Fruit fly (Drosophila melanogaster) whole organism, embryonic: ENCODE measurements around the gene Shc.
A peak's percentile ranks its signal among the peaks of the same experiment; 100 is the strongest.

ENCODE experiments used
- Antp ChIP-seq: fragments of 200-800 bp; sonication (Bioruptor generic); optimal IDR thresholded peaks from 3 replicates; lab custom pipeline; 2016; ENCODE audit warnings: missing biosample characterization, missing genetic modification characterization
- B-H1 ChIP-seq: fragments of 200-800 bp; sonication (Bioruptor generic); IDR thresholded peaks from 3 replicates; pipeline ENCODE4 v1.3.6; 2022; ENCODE audit warnings: missing biosample characterization, missing genetic modification characterization
- B-H2 ChIP-seq: fragments of 200-800 bp; sonication (Bioruptor generic); optimal IDR thresholded peaks from 2 replicates; lab custom pipeline; 2018; ENCODE audit warnings: missing biosample characterization, mild to moderate bottlenecking, missing genetic modification characterization
- BtbVII ChIP-seq: fragments of 200-800 bp; sonication (Bioruptor generic); optimal IDR thresholded peaks from 3 replicates; lab custom pipeline; 2017; ENCODE audit warnings: missing biosample characterization, mild to moderate bottlenecking, missing genetic modification characterization
- CG10366 ChIP-seq: fragments of 200-800 bp; sonication (Bioruptor generic); IDR thresholded peaks from 2 replicates; pipeline ENCODE4 v1.3.6; 2022; ENCODE audit warnings: missing biosample characterization, missing genetic modification characterization
- CG10543 ChIP-seq: fragments of 200-800 bp; sonication (Bioruptor generic); optimal IDR thresholded peaks from 3 replicates; lab custom pipeline; 2017; ENCODE audit warnings: missing biosample characterization, mild to moderate bottlenecking, missing genetic modification characterization, moderate library complexity
- CG10565 ChIP-seq: fragments of 200-800 bp; sonication (Bioruptor generic); optimal IDR thresholded peaks from 3 replicates; lab custom pipeline; 2016; ENCODE audit warnings: missing biosample characterization, mild to moderate bottlenecking, missing genetic modification characterization
- CG11696 ChIP-seq: fragments of 200-800 bp; sonication (Bioruptor generic); IDR thresholded peaks from 2 replicates; pipeline ENCODE4 v1.3.6; 2022; ENCODE audit warnings: missing biosample characterization, missing genetic modification characterization
- CG13624 ChIP-seq: fragments of 200-800 bp; sonication (Bioruptor generic); optimal IDR thresholded peaks from 2 replicates; lab custom pipeline; 2016; ENCODE audit warnings: missing biosample characterization, missing genetic modification characterization
- CG13775 ChIP-seq: fragments of 200-800 bp; sonication (Bioruptor generic); optimal IDR thresholded peaks from 3 replicates; lab custom pipeline; 2017; ENCODE audit warnings: missing biosample characterization, mild to moderate bottlenecking, missing genetic modification characterization
- CG15514 ChIP-seq: fragments of 200-800 bp; sonication (Bioruptor generic); optimal IDR thresholded peaks from 3 replicates; lab custom pipeline; 2017; ENCODE audit warnings: missing biosample characterization, missing genetic modification characterization, mild to moderate bottlenecking, moderate library complexity, missing genetic modification reagents
- CG17829 ChIP-seq: fragments of 200-800 bp; optimal IDR thresholded peaks from 2 replicates; lab custom pipeline; 2019; ENCODE audit warnings: missing biosample characterization, mild to moderate bottlenecking, missing genetic modification characterization, moderate library complexity
- CG2202 ChIP-seq: fragments of 200-800 bp; sonication (Bioruptor generic); optimal IDR thresholded peaks from 2 replicates; lab custom pipeline; 2018; ENCODE audit warnings: missing biosample characterization, mild to moderate bottlenecking, missing genetic modification characterization
- CG30431 ChIP-seq: fragments of 200-800 bp; sonication (Bioruptor generic); optimal IDR thresholded peaks from 2 replicates; lab custom pipeline; 2017; ENCODE audit warnings: missing biosample characterization, missing genetic modification characterization
- CG3065 ChIP-seq: fragments of 200-800 bp; sonication (Bioruptor generic); optimal IDR thresholded peaks from 2 replicates; lab custom pipeline; 2016; ENCODE audit warnings: missing biosample characterization, missing genetic modification characterization
- CG3838 ChIP-seq: fragments of 200-800 bp; sonication (Bioruptor generic); optimal IDR thresholded peaks from 3 replicates; lab custom pipeline; 2016; ENCODE audit warnings: missing biosample characterization, missing genetic modification characterization
- CG4328 ChIP-seq: fragments of 200-800 bp; sonication (Bioruptor generic); optimal IDR thresholded peaks from 3 replicates; lab custom pipeline; 2017; ENCODE audit warnings: missing biosample characterization, missing genetic modification reagents, missing genetic modification characterization
- CG6175 ChIP-seq: fragments of 200-800 bp; sonication (Bioruptor generic); IDR thresholded peaks from 3 replicates; pipeline ENCODE4 v1.3.6; 2022; ENCODE audit warnings: missing biosample characterization, missing genetic modification characterization
- CG7786 ChIP-seq: fragments of 200-800 bp; sonication (Bioruptor generic); optimal IDR thresholded peaks from 2 replicates; lab custom pipeline; 2016; ENCODE audit warnings: missing biosample characterization, missing genetic modification characterization
- CG7987 ChIP-seq: fragments of 200-800 bp; sonication (Bioruptor generic); optimal IDR thresholded peaks from 2 replicates; lab custom pipeline; 2018; ENCODE audit warnings: missing biosample characterization, mild to moderate bottlenecking, missing genetic modification characterization, moderate library complexity
- CrebB ChIP-seq: fragments of 200-800 bp; sonication (Bioruptor generic); optimal IDR thresholded peaks from 3 replicates; lab custom pipeline; 2018; ENCODE audit warnings: missing biosample characterization, mild to moderate bottlenecking, missing genetic modification characterization
- Dbx ChIP-seq: fragments of 200-800 bp; sonication (Bioruptor generic); IDR thresholded peaks from 3 replicates; pipeline ENCODE4 v1.3.6; 2022; ENCODE audit warnings: missing biosample characterization, missing genetic modification characterization
- Dp ChIP-seq: fragments of 200-800 bp; sonication (Bioruptor generic); optimal IDR thresholded peaks from 2 replicates; lab custom pipeline; 2018; ENCODE audit warnings: missing biosample characterization, mild to moderate bottlenecking, missing genetic modification characterization, moderate library complexity
- Eip74EF ChIP-seq, 2 experiments: fragments of 200-800 bp in 1 of 2; fragments of >200 bp in 1 of 2; sonication (Bioruptor generic) in 1 of 2; optimal IDR thresholded peaks; 2 replicates each; lab custom pipeline; 2017 to 2019; ENCODE audit warnings: missing biosample characterization in 2 of 2, missing genetic modification characterization in 2 of 2, mild to moderate bottlenecking in 1 of 2, moderate library complexity in 1 of 2
- NFAT ChIP-seq: fragments of 200-800 bp; sonication (Bioruptor generic); IDR thresholded peaks from 2 replicates; pipeline ENCODE4 v1.3.6; 2022; ENCODE audit warnings: missing biosample characterization, missing genetic modification characterization
- Opbp ChIP-seq: fragments of 200-800 bp; sonication (Bioruptor generic); IDR thresholded peaks from 3 replicates; pipeline ENCODE4 v1.3.6; 2022; ENCODE audit warnings: missing biosample characterization, missing genetic modification characterization; ENCODE audit not compliant: partially characterized antibody
- Scr ChIP-seq: fragments of 200-800 bp; sonication (Bioruptor generic); IDR thresholded peaks from 2 replicates; pipeline ENCODE4 v1.3.6; 2022; ENCODE audit warnings: missing biosample characterization, missing genetic modification characterization; ENCODE audit not compliant: partially characterized antibody
- Side ChIP-seq: fragments of 200-800 bp; sonication (Bioruptor generic); optimal IDR thresholded peaks from 2 replicates; lab custom pipeline; 2016; ENCODE audit warnings: missing biosample characterization, missing genetic modification characterization
- Xrp1 ChIP-seq: fragments of 200-800 bp; sonication (Bioruptor generic); IDR thresholded peaks from 2 replicates; pipeline ENCODE4 v1.3.6; 2022; ENCODE audit warnings: missing biosample characterization, missing genetic modification characterization
- az2 ChIP-seq: fragments of 200-800 bp; sonication (Bioruptor generic); optimal IDR thresholded peaks from 3 replicates; lab custom pipeline; 2016; ENCODE audit warnings: missing biosample characterization, missing genetic modification characterization
- btn ChIP-seq: fragments of 200-800 bp; sonication (Bioruptor generic); optimal IDR thresholded peaks from 2 replicates; lab custom pipeline; 2016; ENCODE audit warnings: missing biosample characterization, missing genetic modification characterization
- danr ChIP-seq: fragments of 200-800 bp; sonication (Bioruptor generic); IDR thresholded peaks from 2 replicates; pipeline ENCODE4 v1.3.6; 2022; ENCODE audit warnings: missing biosample characterization, missing genetic modification characterization
- dmrt11E ChIP-seq: fragments of 200-800 bp; sonication (Bioruptor generic); optimal IDR thresholded peaks from 3 replicates; lab custom pipeline; 2018; ENCODE audit warnings: missing biosample characterization, mild to moderate bottlenecking, missing genetic modification characterization, moderate library complexity
- esg ChIP-seq: fragments of 200-800 bp; sonication (Bioruptor generic); conservative IDR thresholded peaks from 2 replicates; pipeline ENCODE4 v1.3.6; 2022; ENCODE audit warnings: missing biosample characterization, missing genetic modification characterization
- eve ChIP-seq, 2 experiments: fragments of >200 bp; optimal IDR thresholded peaks; 2 replicates each; lab custom pipeline; 2017; ENCODE audit warnings: missing biosample characterization in 2 of 2, missing genetic modification characterization in 2 of 2
- gce ChIP-seq: fragments of 200-800 bp; sonication (Bioruptor generic); IDR thresholded peaks from 3 replicates; pipeline ENCODE4 v1.3.6; 2022; ENCODE audit warnings: missing biosample characterization, missing genetic modification characterization
- grn ChIP-seq: fragments of 200-800 bp; sonication (Bioruptor generic); optimal IDR thresholded peaks from 3 replicates; lab custom pipeline; 2017; ENCODE audit warnings: missing biosample characterization, missing genetic modification characterization
- jigr1 ChIP-seq: fragments of 200-800 bp; sonication (Bioruptor generic); IDR thresholded peaks from 3 replicates; pipeline ENCODE4 v1.3.6; 2022; ENCODE audit warnings: missing biosample characterization, missing genetic modification characterization
- lab ChIP-seq: fragments of 200-800 bp; sonication (Bioruptor generic); optimal IDR thresholded peaks from 3 replicates; lab custom pipeline; 2017; ENCODE audit warnings: missing biosample characterization, missing genetic modification characterization, mild to moderate bottlenecking, moderate library complexity, missing genetic modification reagents
- lov ChIP-seq, 2 experiments: fragments of 200-800 bp in 1 of 2; fragments of >200 bp in 1 of 2; sonication (Bioruptor generic) in 1 of 2; IDR thresholded peaks in 1 of 2; optimal IDR thresholded peaks in 1 of 2; 2 replicates in 1 of 2; 3 replicates in 1 of 2; pipeline versions ENCODE4 v1.3.6 to Lab custom; 2017 to 2022; ENCODE audit warnings: missing biosample characterization in 1 of 2, missing genetic modification characterization in 1 of 2
- luna ChIP-seq: fragments of 200-800 bp; sonication (Bioruptor generic); optimal IDR thresholded peaks from 2 replicates; lab custom pipeline; 2016; ENCODE audit warnings: missing biosample characterization, missing genetic modification characterization
- nerfin-2 ChIP-seq: fragments of 200-800 bp; sonication (Bioruptor generic); IDR thresholded peaks from 2 replicates; pipeline ENCODE4 v1.3.6; 2022; ENCODE audit warnings: missing biosample characterization, missing genetic modification characterization; ENCODE audit not compliant: partially characterized antibody
- pan ChIP-seq, 4 experiments: fragments of >200 bp in 3 of 4; fragments of 200-800 bp in 1 of 4; sonication (Bioruptor generic) in 1 of 4; optimal IDR thresholded peaks in 3 of 4; IDR thresholded peaks in 1 of 4; 2 replicates each; pipeline versions ENCODE4 v1.3.6 to Lab custom; 2017 to 2022; ENCODE audit warnings: missing biosample characterization in 2 of 4, missing genetic modification characterization in 2 of 4, mixed read lengths in 1 of 4
- ro ChIP-seq: fragments of 200-800 bp; sonication (Bioruptor generic); IDR thresholded peaks from 2 replicates; pipeline ENCODE4 v1.3.6; 2022; ENCODE audit warnings: missing biosample characterization, missing genetic modification characterization
- sc ChIP-seq, 3 experiments: fragments of >200 bp in 2 of 3; fragments of 200-800 bp in 1 of 3; sonication (Bioruptor generic) in 1 of 3; optimal IDR thresholded peaks; 2 replicates in 2 of 3; 3 replicates in 1 of 3; lab custom pipeline; 2017; ENCODE audit warnings: mild to moderate bottlenecking in 1 of 3, missing biosample characterization in 1 of 3, missing genetic modification characterization in 1 of 3, missing genetic modification reagents in 1 of 3
- slbo ChIP-seq: fragments of 200-800 bp; sonication (Bioruptor generic); IDR thresholded peaks from 2 replicates; pipeline ENCODE4 v1.3.6; 2022; ENCODE audit warnings: missing biosample characterization, missing genetic modification characterization
- stwl ChIP-seq: fragments of 200-800 bp; sonication (Bioruptor generic); optimal IDR thresholded peaks from 3 replicates; lab custom pipeline; 2018; ENCODE audit warnings: missing biosample characterization, mild to moderate bottlenecking, missing genetic modification characterization, moderate library complexity
- tgo ChIP-seq: fragments of 200-800 bp; sonication (Bioruptor generic); IDR thresholded peaks from 3 replicates; pipeline ENCODE4 v1.3.6; 2022; ENCODE audit warnings: missing biosample characterization, missing genetic modification characterization

The Shc gene

dm6 chr3L:9457619-9458092 lies 30.8 kb downstream of the Shc start, which contains the start of gene CG3437 (continued):
- peak; percentile 80 for TF ChIP-seq stwl
- peak; percentile 99 for TF ChIP-seq gce (GFP tag; lab: Robert Waterston, UW)
- TF ChIP-seq CG17829 (tag; lab: Kevin White, UChicago) = peak; percentile 96
- no peak for TF ChIP-seq nerfin-2 (GFP tag; lab: Robert Waterston, UW)
- no peak for TF ChIP-seq sc (optimal IDR thresholded peaks at IDR 0.05; lab: Kevin White, UChicago)
- TF ChIP-seq sc (GFP tag; optimal IDR thresholded peaks at IDR 0.05; lab: Kevin White, UChicago) = peak; percentile 96
- peak; percentile 96 for TF ChIP-seq CG3838 (GFP tag; lab: Kevin White, UChicago)
- TF ChIP-seq CG13775 = peak; percentile 98
- TF ChIP-seq Dbx (GFP tag; lab: Robert Waterston, UW) = peak; percentile 99
- peak; percentile 99 for TF ChIP-seq B-H2 (GFP tag; lab: Kevin White, UChicago)
- peak; percentile 96 for TF ChIP-seq CG11696
- TF ChIP-seq btn (GFP tag; lab: Kevin White, UChicago) = peak; percentile 97
- TF ChIP-seq lab (GFP tag; lab: Kevin White, UChicago) = peak; percentile 100
- TF ChIP-seq CG7987 (GFP tag; lab: Kevin White, UChicago) = peak; percentile 97
- TF ChIP-seq BtbVII = peak; percentile 98
- TF ChIP-seq lov (optimal IDR thresholded peaks at IDR 0.05; lab: Kevin White, UChicago) = no peak
- TF ChIP-seq lov (GFP tag; IDR thresholded peaks at IDR 0.05; lab: Robert Waterston, UW) = peak; percentile 100
- TF ChIP-seq Dp (GFP tag; lab: Kevin White, UChicago) = peak; percentile 40
- peak; percentile 98 for TF ChIP-seq CG6175 (GFP tag; lab: Robert Waterston, UW)
- peak; percentile 98 for TF ChIP-seq CG30431 (GFP tag; lab: Kevin White, UChicago)
- TF ChIP-seq CG4328 (GFP tag; lab: Kevin White, UChicago) = peak; percentile 97
- TF ChIP-seq CrebB = peak; percentile 98
- peak; percentile 95 for TF ChIP-seq CG15514 (GFP tag; lab: Kevin White, UChicago)
- peak; percentile 97 for TF ChIP-seq CG3065 (GFP tag; lab: Kevin White, UChicago)
- TF ChIP-seq B-H1 (GFP tag; lab: Robert Waterston, UW) = peak; percentile 99
- TF ChIP-seq CG2202 = peak; percentile 97
- TF ChIP-seq Side (GFP tag; lab: Kevin White, UChicago) = peak; percentile 99
- peak; percentile 98 for TF ChIP-seq jigr1
- TF ChIP-seq az2 (GFP tag; lab: Kevin White, UChicago) = peak; percentile 99
- peak; percentile 97 for TF ChIP-seq dmrt11E (tag; lab: Kevin White, UChicago)
- no peak for TF ChIP-seq pan (optimal IDR thresholded peaks at IDR 0.05; lab: Kevin White, UChicago)
- TF ChIP-seq pan (GFP tag; optimal IDR thresholded peaks at IDR 0.05 in 1 of 2, IDR thresholded peaks at IDR 0.05 in 1 of 2) = peak in 1 of 2 experiments; percentile 99
- peak; percentile 92 for TF ChIP-seq CG10565 (GFP tag; lab: Kevin White, UChicago)
- peak; percentile 99 for TF ChIP-seq NFAT
- peak; percentile 98 for TF ChIP-seq ro (GFP tag; lab: Robert Waterston, UW)
- peak; percentile 97 for TF ChIP-seq CG10543
- peak; percentile 99 for TF ChIP-seq tgo (GFP tag; lab: Robert Waterston, UW)
- peak; percentile 99 for TF ChIP-seq Antp (GFP tag; lab: Kevin White, UChicago)
- TF ChIP-seq Opbp (GFP tag; lab: Robert Waterston, UW) = peak; percentile 48; the same call in 1 of the 3 replicates
- peak; percentile 100 for TF ChIP-seq Xrp1 (GFP tag; lab: Robert Waterston, UW)
- TF ChIP-seq CG10366 (GFP tag; lab: Robert Waterston, UW) = peak; percentile 99
- TF ChIP-seq slbo = peak; percentile 99
- peak; percentile 80 for TF ChIP-seq grn (GFP tag; lab: Kevin White, UChicago)
- TF ChIP-seq Scr = peak; percentile 29; the same call in 1 of the 2 replicates
- TF ChIP-seq Eip74EF (GFP tag; optimal IDR thresholded peaks at IDR 0.05; lab: Kevin White, UChicago) = peak in 1 of 2 experiments; percentile 96
- TF ChIP-seq CG7786 (GFP tag; lab: Kevin White, UChicago) = peak; percentile 99
- TF ChIP-seq danr (GFP tag; lab: Robert Waterston, UW) = peak; percentile 99
- TF ChIP-seq eve (GFP tag; optimal IDR thresholded peaks at IDR 0.05; lab: Kevin White, UChicago) = no peak
- peak; percentile 99 for TF ChIP-seq CG13624
- TF ChIP-seq luna = peak; percentile 90
- peak; percentile 99 for TF ChIP-seq esg
